Fruit fly (Drosophila melanogaster) whole organism, embryonic: ENCODE measurements around the gene CG17855.

Source experiments
- Aef1 ChIP-seq: fragments of 200-800 bp; sonication (Bioruptor generic); IDR thresholded peaks from 3 replicates; pipeline ENCODE4 v1.3.6; 2022; ENCODE audit warnings: missing biosample characterization, missing genetic modification characterization
- CG1024 ChIP-seq: fragments of 200-800 bp; sonication (Bioruptor generic); IDR thresholded peaks from 2 replicates; pipeline ENCODE4 v1.3.6; 2022; ENCODE audit warnings: missing biosample characterization, missing genetic modification characterization
- CG10654 ChIP-seq: fragments of 200-800 bp; sonication (Bioruptor generic); optimal IDR thresholded peaks from 2 replicates; lab custom pipeline; 2016; ENCODE audit warnings: missing biosample characterization, missing genetic modification characterization
- CG12155 ChIP-seq: fragments of 200-800 bp; sonication (Bioruptor generic); optimal IDR thresholded peaks from 3 replicates; lab custom pipeline; 2016; ENCODE audit warnings: missing biosample characterization, missing genetic modification characterization
- CG12769 ChIP-seq: fragments of 200-800 bp; sonication (Bioruptor generic); optimal IDR thresholded peaks from 2 replicates; lab custom pipeline; 2019; ENCODE audit warnings: missing biosample characterization, mild to moderate bottlenecking, missing genetic modification characterization, moderate library complexity
- CG12942 ChIP-seq: fragments of 200-800 bp; sonication (Bioruptor generic); optimal IDR thresholded peaks from 3 replicates; lab custom pipeline; 2016; ENCODE audit warnings: missing biosample characterization, missing genetic modification characterization
- CG13775 ChIP-seq: fragments of 200-800 bp; sonication (Bioruptor generic); optimal IDR thresholded peaks from 3 replicates; lab custom pipeline; 2017; ENCODE audit warnings: missing biosample characterization, mild to moderate bottlenecking, missing genetic modification characterization
- CG13894 ChIP-seq: fragments of 200-800 bp; sonication (Bioruptor generic); optimal IDR thresholded peaks from 3 replicates; lab custom pipeline; 2018; ENCODE audit warnings: missing biosample characterization, mild to moderate bottlenecking, missing genetic modification characterization, moderate library complexity
- CG15479 ChIP-seq: fragments of 200-800 bp; sonication (Bioruptor generic); optimal IDR thresholded peaks from 3 replicates; lab custom pipeline; 2019; ENCODE audit warnings: missing biosample characterization, mild to moderate bottlenecking, missing genetic modification characterization, moderate library complexity
- CG15514 ChIP-seq: fragments of 200-800 bp; sonication (Bioruptor generic); optimal IDR thresholded peaks from 3 replicates; lab custom pipeline; 2017; ENCODE audit warnings: missing biosample characterization, missing genetic modification characterization, mild to moderate bottlenecking, moderate library complexity, missing genetic modification reagents
- CG1603 ChIP-seq: fragments of 200-800 bp; sonication (Bioruptor generic); optimal IDR thresholded peaks from 2 replicates; lab custom pipeline; 2019; ENCODE audit warnings: missing biosample characterization, mild to moderate bottlenecking, missing genetic modification characterization, moderate library complexity
- CG16813 ChIP-seq: fragments of 200-800 bp; sonication (Bioruptor generic); IDR thresholded peaks from 3 replicates; pipeline ENCODE4 v1.3.6; 2022; ENCODE audit warnings: missing biosample characterization, missing genetic modification characterization; ENCODE audit not compliant: partially characterized antibody
- CG17359 ChIP-seq: fragments of 200-800 bp; sonication (Bioruptor generic); optimal IDR thresholded peaks from 3 replicates; lab custom pipeline; 2018; ENCODE audit warnings: missing biosample characterization, mild to moderate bottlenecking, missing genetic modification characterization, moderate library complexity
- CG17361 ChIP-seq: fragments of 200-800 bp; sonication (Bioruptor generic); IDR thresholded peaks from 3 replicates; pipeline ENCODE4 v1.3.6; 2022; ENCODE audit warnings: missing biosample characterization, missing genetic modification characterization
- CG18262 ChIP-seq: fragments of 200-800 bp; optimal IDR thresholded peaks from 3 replicates; lab custom pipeline; 2019; ENCODE audit warnings: missing biosample characterization, mild to moderate bottlenecking, missing genetic modification characterization, moderate library complexity
- CG33557 ChIP-seq: fragments of 200-800 bp; sonication (Bioruptor generic); optimal IDR thresholded peaks from 2 replicates; lab custom pipeline; 2019; ENCODE audit warnings: missing biosample characterization, mild to moderate bottlenecking, missing genetic modification characterization, moderate library complexity
- CG3995 ChIP-seq: fragments of 200-800 bp; sonication (Bioruptor generic); optimal IDR thresholded peaks from 3 replicates; lab custom pipeline; 2016; ENCODE audit warnings: missing biosample characterization, missing genetic modification characterization
- CG4360 ChIP-seq: fragments of 200-800 bp; sonication (Bioruptor generic); IDR thresholded peaks from 2 replicates; pipeline ENCODE4 v1.3.6; 2022; ENCODE audit warnings: missing biosample characterization, missing genetic modification characterization
- CG4617 ChIP-seq: fragments of 200-800 bp; sonication (Bioruptor generic); optimal IDR thresholded peaks from 3 replicates; lab custom pipeline; 2016; ENCODE audit warnings: missing biosample characterization, missing genetic modification characterization, borderline replicate concordance
- CG7928 ChIP-seq: fragments of 200-800 bp; sonication (Bioruptor generic); optimal IDR thresholded peaks from 2 replicates; lab custom pipeline; 2017; ENCODE audit warnings: missing biosample characterization, mild to moderate bottlenecking, missing genetic modification characterization
- CG8290 ChIP-seq, 3 experiments: fragments of 200-800 bp; sonication (Bioruptor generic); optimal IDR thresholded peaks; 2 replicates each; lab custom pipeline; 2016 to 2019; ENCODE audit warnings: missing biosample characterization in 3 of 3, missing genetic modification characterization in 3 of 3, mild to moderate bottlenecking in 2 of 3, moderate library complexity in 1 of 3
- CG8944 ChIP-seq: fragments of 200-800 bp; sonication (Bioruptor generic); optimal IDR thresholded peaks from 3 replicates; lab custom pipeline; 2016; ENCODE audit warnings: missing biosample characterization, missing genetic modification characterization
- CG9817 ChIP-seq: fragments of 200-800 bp; sonication (Bioruptor generic); optimal IDR thresholded peaks from 2 replicates; lab custom pipeline; 2018; ENCODE audit warnings: missing biosample characterization, mild to moderate bottlenecking, missing genetic modification characterization, moderate library complexity
- CG9876 ChIP-seq: fragments of 200-800 bp; sonication (Bioruptor generic); optimal IDR thresholded peaks from 2 replicates; lab custom pipeline; 2016; ENCODE audit warnings: missing biosample characterization, missing genetic modification characterization
- CHES-1-like ChIP-seq: fragments of 200-800 bp; sonication (Bioruptor generic); optimal IDR thresholded peaks from 2 replicates; lab custom pipeline; 2016; ENCODE audit warnings: missing biosample characterization, missing genetic modification characterization
- CoRest ChIP-seq: fragments of 200-800 bp; sonication (Bioruptor generic); optimal IDR thresholded peaks from 3 replicates; lab custom pipeline; 2018; ENCODE audit warnings: missing biosample characterization, mild to moderate bottlenecking, missing genetic modification characterization, moderate library complexity
- D19B ChIP-seq: fragments of 200-800 bp; sonication (Bioruptor generic); optimal IDR thresholded peaks from 2 replicates; lab custom pipeline; 2017; ENCODE audit warnings: missing biosample characterization, mild to moderate bottlenecking, missing genetic modification characterization
- E2f1 ChIP-seq: fragments of 200-800 bp; sonication (Bioruptor generic); IDR thresholded peaks from 2 replicates; pipeline ENCODE4 v1.3.6; 2022; ENCODE audit warnings: missing biosample characterization, missing genetic modification characterization
- E2f2 ChIP-seq: fragments of 200-800 bp; sonication (Bioruptor generic); IDR thresholded peaks from 2 replicates; pipeline ENCODE4 v1.3.6; 2022; ENCODE audit warnings: missing biosample characterization, missing genetic modification characterization
- Ets97D ChIP-seq: fragments of 200-800 bp; sonication (Bioruptor generic); optimal IDR thresholded peaks from 3 replicates; lab custom pipeline; 2016; ENCODE audit warnings: missing biosample characterization, missing genetic modification characterization
- Fer2 ChIP-seq: fragments of 200-800 bp; sonication (Bioruptor generic); optimal IDR thresholded peaks from 2 replicates; lab custom pipeline; 2018; ENCODE audit warnings: missing biosample characterization, mild to moderate bottlenecking, missing genetic modification characterization, moderate library complexity
- HLH4C ChIP-seq: fragments of 200-800 bp; sonication (Bioruptor generic); IDR thresholded peaks from 3 replicates; pipeline ENCODE4 v1.3.6; 2022; ENCODE audit warnings: missing biosample characterization, missing genetic modification characterization; ENCODE audit not compliant: partially characterized antibody
- HLH54F ChIP-seq: fragments of 200-800 bp; sonication (Bioruptor generic); optimal IDR thresholded peaks from 3 replicates; lab custom pipeline; 2016; ENCODE audit warnings: missing biosample characterization, missing genetic modification characterization
- Ssrp ChIP-seq: fragments of 200-800 bp; sonication (Bioruptor generic); optimal IDR thresholded peaks from 2 replicates; lab custom pipeline; 2018; ENCODE audit warnings: missing biosample characterization, mild to moderate bottlenecking, missing genetic modification characterization, moderate library complexity
- Xrp1 ChIP-seq: fragments of 200-800 bp; sonication (Bioruptor generic); IDR thresholded peaks from 2 replicates; pipeline ENCODE4 v1.3.6; 2022; ENCODE audit warnings: missing biosample characterization, missing genetic modification characterization
- chn ChIP-seq: fragments of 200-800 bp; sonication (Bioruptor generic); optimal IDR thresholded peaks from 2 replicates; lab custom pipeline; 2016; ENCODE audit warnings: missing biosample characterization, missing genetic modification characterization
- dmrt99B ChIP-seq: fragments of 200-800 bp; sonication (Bioruptor generic); optimal IDR thresholded peaks from 2 replicates; lab custom pipeline; 2018; ENCODE audit warnings: missing biosample characterization, mild to moderate bottlenecking, missing genetic modification characterization, moderate library complexity
- fru ChIP-seq: fragments of >200 bp; optimal IDR thresholded peaks from 2 replicates; lab custom pipeline; 2017
- hbn ChIP-seq: fragments of 200-800 bp; sonication (Bioruptor generic); IDR thresholded peaks from 2 replicates; pipeline ENCODE4 v1.3.6; 2022; ENCODE audit warnings: missing biosample characterization, missing genetic modification characterization; ENCODE audit not compliant: partially characterized antibody
- hkb ChIP-seq, 2 experiments: fragments of 200-800 bp in 1 of 2; fragments of >200 bp in 1 of 2; sonication (Bioruptor generic) in 1 of 2; IDR thresholded peaks in 1 of 2; optimal IDR thresholded peaks in 1 of 2; 2 replicates each; pipeline versions ENCODE4 v1.3.6 to Lab custom; 2017 to 2022; ENCODE audit warnings: missing biosample characterization in 1 of 2, missing genetic modification characterization in 1 of 2
- lilli ChIP-seq: fragments of 200-800 bp; sonication (Bioruptor generic); optimal IDR thresholded peaks from 3 replicates; lab custom pipeline; 2016; ENCODE audit warnings: missing biosample characterization, missing genetic modification characterization
- prd ChIP-seq, 3 experiments: fragments of >200 bp in 2 of 3; fragments of 200-800 bp in 1 of 3; sonication (Bioruptor generic) in 1 of 3; optimal IDR thresholded peaks in 2 of 3; IDR thresholded peaks in 1 of 3; 2 replicates in 2 of 3; 3 replicates in 1 of 3; pipeline versions ENCODE4 v1.3.6 to Lab custom; 2017 to 2022; ENCODE audit warnings: missing biosample characterization in 1 of 3, missing genetic modification characterization in 1 of 3
- sisA ChIP-seq: fragments of 200-800 bp; sonication (Bioruptor generic); IDR thresholded peaks from 2 replicates; pipeline ENCODE4 v1.3.6; 2022; ENCODE audit warnings: missing biosample characterization, missing genetic modification characterization
- sob ChIP-seq: fragments of 200-800 bp; sonication (Bioruptor generic); IDR thresholded peaks from 2 replicates; pipeline ENCODE4 v1.3.6; 2022; ENCODE audit warnings: missing biosample characterization, missing genetic modification characterization
- sug ChIP-seq: fragments of 200-800 bp; optimal IDR thresholded peaks from 2 replicates; lab custom pipeline; 2019; ENCODE audit warnings: missing biosample characterization, mild to moderate bottlenecking, missing genetic modification characterization, moderate library complexity
- trem ChIP-seq: fragments of 200-800 bp; optimal IDR thresholded peaks from 3 replicates; lab custom pipeline; 2019; ENCODE audit warnings: missing biosample characterization, mild to moderate bottlenecking, missing genetic modification characterization, moderate library complexity
- ttk ChIP-seq: fragments of 200-800 bp; sonication (Bioruptor generic); IDR thresholded peaks from 2 replicates; pipeline ENCODE4 v2.1.2; 2022; ENCODE audit warnings: missing biosample characterization, missing genetic modification characterization

Gene CG17855

DNA sequence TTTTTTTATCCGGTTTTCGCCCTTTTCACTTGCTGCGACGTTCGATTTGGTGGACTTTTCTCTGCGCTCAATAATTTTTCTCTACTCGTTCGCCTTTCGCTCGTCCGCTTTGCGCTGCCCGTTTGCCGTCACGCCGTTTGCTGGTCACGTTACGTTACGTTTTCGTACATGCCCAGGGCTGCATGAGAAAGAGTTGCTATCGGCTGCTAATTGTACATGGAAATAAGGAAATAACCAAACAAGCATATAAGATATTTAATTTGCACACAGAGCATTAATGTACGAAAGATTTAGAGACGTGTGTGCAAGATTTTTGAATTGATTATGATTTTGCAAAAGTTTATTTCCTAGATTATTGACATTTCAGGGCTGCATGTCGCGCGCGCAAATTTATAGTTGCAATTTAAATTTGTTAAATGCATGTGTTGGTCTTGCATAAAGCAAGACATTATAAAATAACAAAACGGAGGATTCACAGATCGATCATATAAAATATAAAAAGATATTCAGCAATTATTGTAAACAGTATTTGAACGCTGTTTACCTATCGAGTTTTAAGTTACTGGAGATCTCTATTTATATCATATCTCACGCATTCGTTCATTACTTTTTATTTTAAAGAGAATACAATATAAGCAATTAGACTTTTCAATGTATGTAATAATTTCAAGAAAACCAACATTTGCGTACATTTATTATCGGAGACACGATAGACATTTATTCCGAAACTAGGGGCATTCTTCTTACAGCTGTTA, 45.5 kb upstream of the CG17855 start, which contains the start of gene Gdi (continued):
- TF ChIP-seq Ets97D (GFP tag; lab: Kevin White, UChicago) (peak; percentile 21), CG8944 (GFP tag; lab: Kevin White, UChicago) (peak; percentile 40), CG4617 (GFP tag; lab: Kevin White, UChicago) (no peak), CG13775 (peak; percentile 53), sisA (GFP tag; lab: Robert Waterston, UW) (0 out of 2 replicates have a peak, but pooled peaks have one; percentile 16), CG17361 (GFP tag; lab: Robert Waterston, UW) (peak; percentile 24; the same call in 1 of the 3 replicates), CG16813 (GFP tag; lab: Robert Waterston, UW) (0 out of 3 replicates have a peak, but pooled peaks have one; percentile 6), CHES-1-like (peak; percentile 19), sug (tag; lab: Kevin White, UChicago) (peak; percentile 5), HLH4C (GFP tag; lab: Robert Waterston, UW) (peak; percentile 28; the same call in 1 of the 3 replicates), Ssrp (tag; lab: Kevin White, UChicago) (peak; percentile 4), ttk (GFP tag; lab: Robert Waterston, UW) (no peak), CG7928 (GFP tag; lab: Kevin White, UChicago) (peak; percentile 95), E2f1 (no peak), prd (optimal IDR thresholded peaks at IDR 0.05; lab: Kevin White, UChicago) (no peak), prd (GFP tag; IDR thresholded peaks at IDR 0.05; lab: Robert Waterston, UW) (peak; percentile 19; the same call in 1 of the 3 replicates), CG8290 (GFP tag; optimal IDR thresholded peaks at IDR 0.05; lab: Kevin White, UChicago) (no peak), CG8290 (tag; optimal IDR thresholded peaks at IDR 0.05; lab: Kevin White, UChicago) (peak in 1 of 2 experiments; percentile 44), CG9876 (no peak), Aef1 (peak; percentile 30; the same call in 2 of the 3 replicates), lilli (GFP tag; lab: Kevin White, UChicago) (peak; percentile 29), E2f2 (GFP tag; lab: Robert Waterston, UW) (peak; percentile 87), D19B (GFP tag; lab: Kevin White, UChicago) (no peak), CG3995 (no peak), CG13894 (tag; lab: Kevin White, UChicago) (peak; percentile 13), CG12942 (GFP tag; lab: Kevin White, UChicago) (no peak), CG12769 (tag; lab: Kevin White, UChicago) (peak; percentile 27), Fer2 (peak; percentile 7), CG15514 (GFP tag; lab: Kevin White, UChicago) (peak; percentile 67), CG18262 (peak; percentile 10), CG10654 (GFP tag; lab: Kevin White, UChicago) (peak; percentile 12), Xrp1 (GFP tag; lab: Robert Waterston, UW) (peak; percentile 38; the same call in 1 of the 2 replicates), CG4360 (GFP tag; lab: Robert Waterston, UW) (no peak), CG12155 (GFP tag; lab: Kevin White, UChicago) (peak; percentile 61), CG1603 (tag; lab: Kevin White, UChicago) (peak; percentile 65), chn (peak; percentile 31), HLH54F (GFP tag; lab: Kevin White, UChicago) (peak; percentile 49), trem (peak; percentile 17), fru (lab: Kevin White, UChicago) (peak; percentile 30), hkb (optimal IDR thresholded peaks at IDR 0.05; lab: Kevin White, UChicago) (no peak), hkb (GFP tag; IDR thresholded peaks at IDR 0.05; lab: Robert Waterston, UW) (0 out of 2 replicates have a peak, but pooled peaks have one; percentile 23), hbn (GFP tag; lab: Robert Waterston, UW) (peak; percentile 49), CG9817 (peak; percentile 63), CoRest (tag; lab: Kevin White, UChicago) (peak; percentile 42), dmrt99B (tag; lab: Kevin White, UChicago) (no peak), CG1024 (no peak), CG33557 (GFP tag; lab: Kevin White, UChicago) (no peak), CG15479 (GFP tag; lab: Kevin White, UChicago) (no peak), sob (GFP tag; lab: Robert Waterston, UW) (peak; percentile 49; the same call in 1 of the 2 replicates), CG17359 (tag; lab: Kevin White, UChicago) (no peak)
